Worm (Caenorhabditis elegans) whole organism, L1 larva: ENCODE data around the gene F28D1.6.
A peak's percentile ranks its signal among the peaks of the same experiment; 100 is the strongest.

Experiments used
- aly-2 ChIP-seq: fragments of 150-350 bp; optimal IDR thresholded peaks from 2 replicates; lab custom pipeline; 2014; ENCODE audit warnings: missing biosample characterization, missing genetic modification characterization
- ceh-90 ChIP-seq: sonication (generic microtip); optimal IDR thresholded peaks from 2 replicates; lab custom pipeline; 2016; ENCODE audit warnings: missing genetic modification characterization, missing compliant biosample characterization
- egl-27 ChIP-seq, 2 experiments: fragments of 150-350 bp in 1 of 2; sonication (generic microtip); optimal IDR thresholded peaks; 3 replicates each; lab custom pipeline; 2017 to 2018; ENCODE audit warnings: missing biosample characterization in 2 of 2, missing genetic modification characterization in 2 of 2, missing genetic modification reagents in 2 of 2
- elt-2 ChIP-seq: sonication (generic microtip); optimal IDR thresholded peaks from 2 replicates; lab custom pipeline; 2016; ENCODE audit warnings: missing genetic modification characterization, mild to moderate bottlenecking, inconsistent platforms, missing compliant biosample characterization, missing genetic modification reagents
- elt-3 ChIP-seq, 6 experiments: fragments of 150-350 bp in 1 of 6; sonication (generic microtip); optimal IDR thresholded peaks; 2 replicates each; lab custom pipeline; 2017 to 2018; ENCODE audit warnings: missing biosample characterization in 6 of 6, missing genetic modification characterization in 6 of 6, inconsistent platforms in 1 of 6
- ets-5 ChIP-seq: fragments of 200-800 bp; sonication (Bioruptor generic); IDR thresholded peaks from 2 replicates; pipeline ENCODE4 v1.3.6; 2022; ENCODE audit warnings: missing genetic modification characterization, missing compliant biosample characterization
- lsy-2 ChIP-seq, 2 experiments: fragments of 150-350 bp; optimal IDR thresholded peaks; 2 replicates each; lab custom pipeline; 2014; ENCODE audit warnings: missing biosample characterization in 2 of 2, missing genetic modification characterization in 2 of 2
- mep-1 ChIP-seq: fragments of 150-350 bp; optimal IDR thresholded peaks from 2 replicates; lab custom pipeline; 2014; ENCODE audit warnings: missing biosample characterization, missing genetic modification characterization
- nhr-237 ChIP-seq: fragments of 150-350 bp; optimal IDR thresholded peaks from 2 replicates; lab custom pipeline; 2014; ENCODE audit warnings: missing biosample characterization, missing genetic modification characterization
- snpc-4 ChIP-seq: fragments of 150-350 bp; optimal IDR thresholded peaks from 2 replicates; lab custom pipeline; 2014; ENCODE audit warnings: missing biosample characterization, missing genetic modification characterization
- unc-62 ChIP-seq: fragments of 150-350 bp; optimal IDR thresholded peaks from 2 replicates; lab custom pipeline; 2014; ENCODE audit warnings: missing biosample characterization, missing genetic modification reagents, missing genetic modification characterization
- zag-1 ChIP-seq: fragments of 150-350 bp; optimal IDR thresholded peaks from 2 replicates; lab custom pipeline; 2014; ENCODE audit warnings: missing biosample characterization, missing genetic modification characterization

DNA sequence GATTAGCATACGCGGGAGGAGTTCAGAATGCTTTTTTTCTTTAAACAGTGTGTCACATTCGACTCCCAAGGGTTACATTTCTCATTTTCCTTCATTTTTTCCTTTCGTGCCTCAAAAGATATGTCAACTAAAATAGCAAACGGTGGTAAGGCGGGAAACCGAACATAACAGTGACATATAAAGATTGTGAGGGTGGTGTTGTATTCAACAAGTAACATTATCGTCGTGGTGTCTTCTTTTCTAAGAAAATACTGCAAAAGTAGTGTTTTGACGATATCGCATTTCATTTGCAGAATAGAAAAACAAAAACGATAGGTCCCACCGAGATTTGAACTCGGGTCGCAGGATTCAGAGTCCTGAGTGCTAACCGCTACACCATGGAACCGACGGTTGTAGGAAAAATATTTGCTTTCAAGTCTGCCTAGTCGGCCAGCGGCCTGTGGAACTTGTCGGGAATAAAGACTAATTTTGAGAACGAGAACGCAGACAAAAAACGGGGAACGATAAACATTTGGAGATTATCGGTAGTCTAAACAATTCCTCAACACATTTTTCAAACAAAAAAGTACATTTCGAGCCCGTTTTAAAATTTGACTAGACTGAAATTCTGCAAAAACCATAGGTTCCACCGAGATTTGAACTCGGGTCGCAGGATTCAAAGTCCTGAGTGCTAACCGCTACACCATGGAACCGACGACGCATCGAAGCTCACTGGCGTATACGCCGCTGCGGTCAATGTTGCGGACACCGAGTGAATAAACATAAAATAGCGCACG, 31.9 kb upstream of the F28D1.6 start:
- no peak for TF ChIP-seq elt-3 (tag; optimal IDR thresholded peaks at IDR 0.05; lab: Kevin White, UChicago)
- no peak for TF ChIP-seq unc-62 (GFP tag; lab: Kevin White, UChicago)
- TF ChIP-seq aly-2 = no peak
- no peak for TF ChIP-seq mep-1 (tag; lab: Kevin White, UChicago)
- TF ChIP-seq lsy-2 (tag; optimal IDR thresholded peaks at IDR 0.05; lab: Kevin White, UChicago) = peak in 1 of 2 experiments; percentile 24
- no peak for TF ChIP-seq nhr-237 (tag; lab: Kevin White, UChicago)
- no peak for TF ChIP-seq egl-27 (tag; optimal IDR thresholded peaks at IDR 0.05; lab: Kevin White, UChicago)
- no peak for TF ChIP-seq snpc-4
- TF ChIP-seq ets-5 (GFP tag; lab: Robert Waterston, UW) = no peak
- no peak for TF ChIP-seq zag-1 (tag; lab: Kevin White, UChicago)
- no peak for TF ChIP-seq elt-2 (tag; lab: Kevin White, UChicago)
- no peak for TF ChIP-seq ceh-90 (tag; lab: Kevin White, UChicago)
